Worm (Caenorhabditis elegans): ENCODE measurements around the gene ugt-39.

The ugt-39 gene

ce11 chrV:7201353-7201752 is 44.4 kb downstream of the ugt-39 start:
- no peak for TF ChIP-seq klf-2 (GFP tag; conservative IDR thresholded peaks at IDR 0.05)
- TF ChIP-seq flt-1 (GFP tag; IDR thresholded peaks at IDR 0.05): no peak
- no peak for TF ChIP-seq med-1 (GFP tag; optimal IDR thresholded peaks at IDR 0.05; ENCODE audit: insufficient read depth)
- no peak for TF ChIP-seq ztf-29 (GFP tag; IDR thresholded peaks at IDR 0.05)
